Worm (Caenorhabditis elegans): ENCODE measurements around the gene nhr-143.

Gene nhr-143

ce11 chrV:8943963-8944362 lies 30.8 kb downstream of the nhr-143 start, which contains the start of gene T19A5.3:
TSS of gene T19A5.3 (minus strand) at chrV:8944063.
- TF ChIP-seq ceh-13 (GFP tag; optimal IDR thresholded peaks at IDR 0.05): no peak
- no peak for TF ChIP-seq B0310.2 (tag; optimal IDR thresholded peaks at IDR 0.05)
- TF ChIP-seq ceh-36 (tag; optimal IDR thresholded peaks at IDR 0.05): no peak
- TF ChIP-seq hmbx-1 (tag; optimal IDR thresholded peaks at IDR 0.05): no peak
- no peak for TF ChIP-seq tra-4 (tag; optimal IDR thresholded peaks at IDR 0.05)
- TF ChIP-seq F13C5.2 (tag; optimal IDR thresholded peaks at IDR 0.05): no peak
- no peak for TF ChIP-seq pes-1 (GFP tag; IDR thresholded peaks at IDR 0.05)
- no peak for TF ChIP-seq flt-1 (GFP tag; IDR thresholded peaks at IDR 0.05)
- TF ChIP-seq hmg-4 (GFP tag; optimal IDR thresholded peaks at IDR 0.05): no peak
- TF ChIP-seq tbx-37 (GFP tag; conservative IDR thresholded peaks at IDR 0.05): no peak
- TF ChIP-seq sea-1 (GFP tag; conservative IDR thresholded peaks at IDR 0.05): no peak
- TF ChIP-seq aly-1 (tag; optimal IDR thresholded peaks at IDR 0.05): no peak
- TF ChIP-seq scrt-1 (GFP tag; IDR thresholded peaks at IDR 0.05): no peak
- TF ChIP-seq hnd-1 (tag; optimal IDR thresholded peaks at IDR 0.05): no peak
- no peak for TF ChIP-seq ets-7 (tag; optimal IDR thresholded peaks at IDR 0.05)
- no peak for TF ChIP-seq tbx-11 (GFP tag; IDR thresholded peaks at IDR 0.05)
- no peak for TF ChIP-seq ama-1 (optimal IDR thresholded peaks at IDR 0.05)

- no peak for TF ChIP-seq pes-1 (GFP tag; IDR thresholded peaks at IDR 0.05)
Measured at ce11 chrV:8942437-8942978, 32.2 kb downstream of the nhr-143 start.

ce11 chrV:8940419-8940818 lies 34.3 kb downstream of the nhr-143 start:
- no peak for TF ChIP-seq tbx-37 (GFP tag; conservative IDR thresholded peaks at IDR 0.05)
- no peak for TF ChIP-seq pes-1 (GFP tag; IDR thresholded peaks at IDR 0.05)
- TF ChIP-seq F13C5.2 (tag; optimal IDR thresholded peaks at IDR 0.05): no peak
- no peak for TF ChIP-seq aly-1 (tag; optimal IDR thresholded peaks at IDR 0.05)
- TF ChIP-seq B0310.2 (tag; optimal IDR thresholded peaks at IDR 0.05): no peak
- no peak for TF ChIP-seq sea-1 (GFP tag; conservative IDR thresholded peaks at IDR 0.05)
- TF ChIP-seq hmg-4 (GFP tag; optimal IDR thresholded peaks at IDR 0.05): no peak
- no peak for TF ChIP-seq tbx-11 (GFP tag; IDR thresholded peaks at IDR 0.05)
- no peak for TF ChIP-seq ets-7 (tag; optimal IDR thresholded peaks at IDR 0.05)
- TF ChIP-seq hmbx-1 (tag; optimal IDR thresholded peaks at IDR 0.05): no peak
- TF ChIP-seq ceh-13 (GFP tag; optimal IDR thresholded peaks at IDR 0.05): no peak
- no peak for TF ChIP-seq flt-1 (GFP tag; IDR thresholded peaks at IDR 0.05)
- no peak for TF ChIP-seq tra-4 (tag; optimal IDR thresholded peaks at IDR 0.05)
- no peak for TF ChIP-seq scrt-1 (GFP tag; IDR thresholded peaks at IDR 0.05)
- no peak for TF ChIP-seq ceh-36 (tag; optimal IDR thresholded peaks at IDR 0.05)
- no peak for TF ChIP-seq hnd-1 (tag; optimal IDR thresholded peaks at IDR 0.05)
- TF ChIP-seq ama-1 (optimal IDR thresholded peaks at IDR 0.05): no peak

- TF ChIP-seq B0310.2 (tag; optimal IDR thresholded peaks at IDR 0.05) (no peak), aly-1 (tag; optimal IDR thresholded peaks at IDR 0.05) (no peak), tra-4 (tag; optimal IDR thresholded peaks at IDR 0.05) (no peak), hnd-1 (tag; optimal IDR thresholded peaks at IDR 0.05) (no peak), F13C5.2 (tag; optimal IDR thresholded peaks at IDR 0.05) (no peak), hmbx-1 (tag; optimal IDR thresholded peaks at IDR 0.05) (no peak), sea-1 (GFP tag; conservative IDR thresholded peaks at IDR 0.05) (no peak), pes-1 (GFP tag; IDR thresholded peaks at IDR 0.05) (no peak), ets-7 (tag; optimal IDR thresholded peaks at IDR 0.05) (no peak)
Measured at ce11 chrV:8939424-8940065, 35.2 kb downstream of the nhr-143 start.

- no peak for TF ChIP-seq B0310.2 (tag; optimal IDR thresholded peaks at IDR 0.05)
- no peak for TF ChIP-seq tbx-37 (GFP tag; conservative IDR thresholded peaks at IDR 0.05)
- no peak for TF ChIP-seq ceh-36 (tag; optimal IDR thresholded peaks at IDR 0.05)
- no peak for TF ChIP-seq aly-1 (tag; optimal IDR thresholded peaks at IDR 0.05)
- no peak for TF ChIP-seq pes-1 (GFP tag; IDR thresholded peaks at IDR 0.05)
Measured at ce11 chrV:8938943-8939342, 35.8 kb downstream of the nhr-143 start.

ce11 chrV:8938445-8938844 lies 36.3 kb downstream of the nhr-143 start:
- no peak for TF ChIP-seq hmbx-1 (tag; optimal IDR thresholded peaks at IDR 0.05)
- TF ChIP-seq hmg-4 (GFP tag; optimal IDR thresholded peaks at IDR 0.05): no peak
- no peak for TF ChIP-seq ceh-13 (GFP tag; optimal IDR thresholded peaks at IDR 0.05)
- TF ChIP-seq aly-1 (tag; optimal IDR thresholded peaks at IDR 0.05): no peak
- TF ChIP-seq hnd-1 (tag; optimal IDR thresholded peaks at IDR 0.05): no peak

ce11 chrV:8937476-8938249 lies 37.1 kb downstream of the nhr-143 start:
- TF ChIP-seq B0310.2 (tag; optimal IDR thresholded peaks at IDR 0.05): no peak
- no peak for TF ChIP-seq hmg-4 (GFP tag; optimal IDR thresholded peaks at IDR 0.05)
- TF ChIP-seq tra-4 (tag; optimal IDR thresholded peaks at IDR 0.05): no peak
- no peak for TF ChIP-seq hmbx-1 (tag; optimal IDR thresholded peaks at IDR 0.05)
- no peak for TF ChIP-seq flt-1 (GFP tag; IDR thresholded peaks at IDR 0.05)
- TF ChIP-seq tbx-11 (GFP tag; IDR thresholded peaks at IDR 0.05): no peak
- no peak for TF ChIP-seq sea-1 (GFP tag; conservative IDR thresholded peaks at IDR 0.05)
- TF ChIP-seq aly-1 (tag; optimal IDR thresholded peaks at IDR 0.05): no peak
- no peak for TF ChIP-seq hnd-1 (tag; optimal IDR thresholded peaks at IDR 0.05)
- no peak for TF ChIP-seq ceh-36 (tag; optimal IDR thresholded peaks at IDR 0.05)
- no peak for TF ChIP-seq ceh-13 (GFP tag; optimal IDR thresholded peaks at IDR 0.05)
- TF ChIP-seq F13C5.2 (tag; optimal IDR thresholded peaks at IDR 0.05): no peak
- no peak for TF ChIP-seq ets-7 (tag; optimal IDR thresholded peaks at IDR 0.05)
